Worm (Caenorhabditis elegans) whole organism, L4/young adult: ENCODE results near the gene Y62H9A.11.

Experiments
- W03F9.2 ChIP-seq: fragments of 150-350 bp; optimal IDR thresholded peaks from 2 replicates; lab custom pipeline; 2014; ENCODE audit warnings: missing biosample characterization, missing genetic modification characterization
- dao-5 ChIP-seq: sonication (generic microtip); optimal IDR thresholded peaks from 2 replicates; lab custom pipeline; 2016; ENCODE audit warnings: missing genotype, missing genetic modification characterization, moderate library complexity, missing compliant biosample characterization
- him-1 ChIP-seq: sonication (generic microtip); optimal IDR thresholded peaks from 2 replicates; lab custom pipeline; 2016; ENCODE audit warnings: missing genotype, missing genetic modification reagents, missing genetic modification characterization, missing compliant biosample characterization

- no peak for TF ChIP-seq W03F9.2 (tag; lab: Kevin White, UChicago)
- TF ChIP-seq dao-5 (tag; lab: Kevin White, UChicago), result no peak
- TF ChIP-seq him-1 (tag; lab: Kevin White, UChicago), result no peak
Observed at ce11 chrX:11879871-11880270, 27.3 kb downstream of the Y62H9A.11 start, which contains the start of the genes Y62H9A.3 and Y62H9A.4.
